Fruit fly (Drosophila melanogaster) whole organism, prepupa: Measurements from ENCODE around the gene CG9107.

ENCODE experiments used
- CG15336 ChIP-seq: fragments of 200-800 bp; sonication (Bioruptor generic); IDR thresholded peaks from 2 replicates; pipeline ENCODE4 v1.3.6; 2022; ENCODE audit warnings: missing biosample characterization, missing genetic modification characterization
- CG1621 ChIP-seq: fragments of 200-800 bp; sonication (Bioruptor generic); optimal IDR thresholded peaks from 3 replicates; lab custom pipeline; 2018; ENCODE audit warnings: missing biosample characterization, mild to moderate bottlenecking, missing genetic modification characterization
- CG31627 ChIP-seq: fragments of 200-800 bp; sonication (Bioruptor generic); optimal IDR thresholded peaks from 3 replicates; lab custom pipeline; 2016; ENCODE audit warnings: missing biosample characterization, missing genetic modification characterization
- CG3919 ChIP-seq: fragments of 200-800 bp; sonication (Bioruptor generic); optimal IDR thresholded peaks from 3 replicates; lab custom pipeline; 2016; ENCODE audit warnings: missing biosample characterization, missing genetic modification characterization
- CG6276 ChIP-seq: fragments of 200-800 bp; sonication (Bioruptor generic); optimal IDR thresholded peaks from 2 replicates; lab custom pipeline; 2017; ENCODE audit warnings: missing biosample characterization, mild to moderate bottlenecking, missing genetic modification characterization
- CG6792 ChIP-seq: fragments of 200-800 bp; sonication (Bioruptor generic); optimal IDR thresholded peaks from 3 replicates; lab custom pipeline; 2016; ENCODE audit warnings: missing biosample characterization, missing genetic modification characterization
- CG6808 ChIP-seq: fragments of 200-800 bp; sonication (Bioruptor generic); optimal IDR thresholded peaks from 3 replicates; lab custom pipeline; 2017; ENCODE audit warnings: missing biosample characterization, missing genetic modification characterization, mild to moderate bottlenecking, moderate library complexity, missing genetic modification reagents
- CG8119 ChIP-seq: fragments of 200-800 bp; sonication (Bioruptor generic); IDR thresholded peaks from 3 replicates; pipeline ENCODE4 v1.3.6; 2022; ENCODE audit warnings: missing biosample characterization, missing genetic modification characterization
- CG8319 ChIP-seq: fragments of 200-800 bp; sonication (Bioruptor generic); optimal IDR thresholded peaks from 3 replicates; lab custom pipeline; 2016; ENCODE audit warnings: missing biosample characterization, missing genetic modification characterization
- Eip75B ChIP-seq: fragments of 200-800 bp; sonication (Bioruptor generic); optimal IDR thresholded peaks from 3 replicates; lab custom pipeline; 2016; ENCODE audit warnings: missing biosample characterization, missing genetic modification characterization
- Eip78C ChIP-seq: fragments of 200-800 bp; sonication (Bioruptor generic); peaks from one replicate; lab custom pipeline; 2016; ENCODE audit warnings: missing biosample characterization, missing genetic modification characterization
- Ets21C ChIP-seq: fragments of 200-800 bp; sonication (Bioruptor generic); optimal IDR thresholded peaks from 3 replicates; lab custom pipeline; 2016; ENCODE audit warnings: missing biosample characterization, missing genetic modification characterization
- Hr39 ChIP-seq: fragments of 200-800 bp; sonication (Bioruptor generic); optimal IDR thresholded peaks from 2 replicates; lab custom pipeline; 2016; ENCODE audit warnings: missing biosample characterization, missing genetic modification characterization
- Lpt ChIP-seq: fragments of 200-800 bp; sonication (Bioruptor generic); optimal IDR thresholded peaks from 3 replicates; lab custom pipeline; 2016; ENCODE audit warnings: missing biosample characterization, missing genetic modification characterization
- Met ChIP-seq: fragments of 200-800 bp; sonication (Bioruptor generic); optimal IDR thresholded peaks from 3 replicates; lab custom pipeline; 2016; ENCODE audit warnings: missing biosample characterization, missing genetic modification characterization
- Sox15 ChIP-seq: fragments of 200-800 bp; sonication (Bioruptor generic); optimal IDR thresholded peaks from 3 replicates; lab custom pipeline; 2016; ENCODE audit warnings: missing biosample characterization, missing genetic modification characterization
- acj6 ChIP-seq: fragments of 200-800 bp; sonication (Bioruptor generic); optimal IDR thresholded peaks from 3 replicates; lab custom pipeline; 2016; ENCODE audit warnings: missing biosample characterization, missing genetic modification characterization
- dsx ChIP-seq: fragments of 200-800 bp; optimal IDR thresholded peaks from 3 replicates; lab custom pipeline; 2019; ENCODE audit warnings: missing biosample characterization, mild to moderate bottlenecking, missing genetic modification characterization, moderate library complexity; ENCODE audit not compliant: poor library complexity, severe bottlenecking
- eg ChIP-seq: fragments of 200-800 bp; sonication (Bioruptor generic); IDR thresholded peaks from 3 replicates; pipeline ENCODE4 v1.3.6; 2022; ENCODE audit warnings: missing biosample characterization, missing genetic modification characterization
- fkh ChIP-seq: fragments of 200-800 bp; sonication (Bioruptor generic); optimal IDR thresholded peaks from 3 replicates; lab custom pipeline; 2017; ENCODE audit warnings: missing biosample characterization, mild to moderate bottlenecking, missing genetic modification characterization, moderate library complexity
- pdm3 ChIP-seq: fragments of 200-800 bp; sonication (Bioruptor generic); optimal IDR thresholded peaks from 3 replicates; lab custom pipeline; 2016; ENCODE audit warnings: missing biosample characterization, missing genetic modification characterization
- spab ChIP-seq: fragments of 200-800 bp; sonication (Bioruptor generic); optimal IDR thresholded peaks from 2 replicates; lab custom pipeline; 2017; ENCODE audit warnings: missing biosample characterization, mild to moderate bottlenecking, missing genetic modification characterization, missing genetic modification reagents
- ss ChIP-seq, 2 experiments: fragments of 200-800 bp; sonication (Bioruptor generic); optimal IDR thresholded peaks; 2 replicates in 1 of 2; 3 replicates in 1 of 2; lab custom pipeline; 2017 to 2018; ENCODE audit warnings: mild to moderate bottlenecking in 2 of 2, missing biosample characterization in 2 of 2, missing genetic modification characterization in 2 of 2, moderate library complexity in 1 of 2
- svp ChIP-seq: fragments of 200-800 bp; sonication (Bioruptor generic); peaks from one replicate; lab custom pipeline; 2016; ENCODE audit warnings: missing biosample characterization, missing genetic modification characterization

CG9107 gene

DNA sequence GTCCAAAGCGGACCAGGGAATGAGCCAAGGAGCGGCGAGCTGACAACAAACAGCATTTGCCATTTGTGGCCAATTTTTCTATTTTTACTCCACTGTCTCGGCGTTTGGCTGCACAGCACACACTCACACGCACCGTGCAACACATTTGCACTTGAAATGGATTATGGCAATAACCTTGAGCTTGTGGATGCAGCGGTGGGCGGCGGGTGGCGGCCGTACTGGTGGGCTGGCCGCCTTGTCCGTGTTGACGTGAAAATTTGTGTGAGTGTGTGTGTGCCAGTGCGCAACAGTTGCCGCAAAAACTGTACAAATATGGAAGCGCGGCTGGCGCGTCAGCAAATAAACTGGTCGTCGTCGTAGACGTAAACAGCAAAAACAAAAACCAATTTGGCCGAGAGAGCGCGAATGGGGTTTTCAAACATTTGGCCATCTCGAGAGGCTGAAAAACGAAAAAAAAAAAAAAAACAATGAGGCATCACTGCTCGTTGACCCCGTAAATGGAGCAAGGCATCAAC lies 49.3 kb downstream of the CG9107 start:
- no peak for TF ChIP-seq Hr39 (GFP tag; lab: Kevin White, UChicago)
- peak; percentile 26 for TF ChIP-seq dsx (GFP tag; lab: Kevin White, UChicago)
- TF ChIP-seq CG15336, result peak; percentile 13; the same call in 1 of the 2 replicates
- TF ChIP-seq CG8319 (GFP tag; lab: Kevin White, UChicago), result no peak
- TF ChIP-seq Lpt, result no peak
- TF ChIP-seq CG1621, result no peak
- TF ChIP-seq CG6808, result no peak
- 0 out of 3 replicates have a peak, but pooled peaks have one; percentile 18 for TF ChIP-seq CG8119 (GFP tag; lab: Robert Waterston, UW)
- TF ChIP-seq Met (GFP tag; lab: Kevin White, UChicago), result no peak
- TF ChIP-seq pdm3 (GFP tag; lab: Kevin White, UChicago), result no peak
- TF ChIP-seq Eip75B (GFP tag; lab: Kevin White, UChicago), result no peak
- no peak for TF ChIP-seq acj6 (GFP tag; lab: Kevin White, UChicago)
- peak; percentile 50 for TF ChIP-seq fkh (GFP tag; lab: Kevin White, UChicago)
- TF ChIP-seq ss (GFP tag; optimal IDR thresholded peaks at IDR 0.05; lab: Kevin White, UChicago), result no peak
- no peak for TF ChIP-seq CG6276 (GFP tag; lab: Kevin White, UChicago)
- TF ChIP-seq CG31627 (GFP tag; lab: Kevin White, UChicago), result no peak
- TF ChIP-seq svp (GFP tag; lab: Kevin White, UChicago), result peak; percentile 72
- peak; percentile 38; the same call in 2 of the 3 replicates for TF ChIP-seq eg (GFP tag; lab: Robert Waterston, UW)
- TF ChIP-seq CG6792 (GFP tag; lab: Kevin White, UChicago), result no peak
- TF ChIP-seq Ets21C (GFP tag; lab: Kevin White, UChicago), result no peak
- no peak for TF ChIP-seq Sox15 (GFP tag; lab: Kevin White, UChicago)

DNA sequence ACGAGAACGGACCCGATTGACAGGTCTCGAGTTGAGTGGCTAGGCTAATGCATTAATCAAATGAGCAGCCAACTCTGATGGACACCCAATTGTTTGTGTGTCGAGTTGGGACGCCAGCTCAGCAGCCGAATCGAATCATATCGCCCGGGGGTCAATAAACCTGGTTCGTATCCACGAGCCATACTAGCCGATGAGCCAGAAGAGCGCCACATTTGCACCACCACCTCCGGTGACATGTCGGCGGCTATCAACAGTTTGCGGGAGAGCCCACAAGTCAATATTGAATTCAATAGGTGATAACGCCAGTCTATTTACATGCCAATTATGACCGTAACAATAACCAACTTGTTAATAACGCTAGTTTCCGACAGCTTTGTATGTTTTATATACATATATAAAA lies 50.2 kb downstream of the CG9107 start:
- peak; percentile 95 for TF ChIP-seq fkh (GFP tag; lab: Kevin White, UChicago)
- no peak for TF ChIP-seq Hr39 (GFP tag; lab: Kevin White, UChicago)
- TF ChIP-seq svp (GFP tag; lab: Kevin White, UChicago), result peak; percentile 85
- TF ChIP-seq spab, result peak; percentile 6
- peak; percentile 56 for TF ChIP-seq Eip78C (GFP tag; lab: Kevin White, UChicago)
- TF ChIP-seq ss (GFP tag; optimal IDR thresholded peaks at IDR 0.05; lab: Kevin White, UChicago), result peak in 1 of 2 experiments; percentile 16
- no peak for TF ChIP-seq CG3919 (GFP tag; lab: Kevin White, UChicago)
- TF ChIP-seq, all 60 proteins: peak for 5
